Worm (Caenorhabditis elegans) whole organism, L4/young adult: ENCODE data around the gene nhx-3.

Experiments used
- dao-5 ChIP-seq: sonication (generic microtip); optimal IDR thresholded peaks from 2 replicates; lab custom pipeline; 2016; ENCODE audit warnings: missing genotype, missing genetic modification characterization, moderate library complexity, missing compliant biosample characterization
- him-1 ChIP-seq: sonication (generic microtip); optimal IDR thresholded peaks from 2 replicates; lab custom pipeline; 2016; ENCODE audit warnings: missing genotype, missing genetic modification reagents, missing genetic modification characterization, missing compliant biosample characterization

- TF ChIP-seq him-1 (tag; lab: Kevin White, UChicago), result no peak
- TF ChIP-seq dao-5, result no peak
Observed at ce11 chrV:7529840-7530239, 15.5 kb downstream of the nhx-3 start, which contains the start of gene swt-2.
